Worm (Caenorhabditis elegans): ENCODE data around the gene C18E9.7.

- no peak for TF ChIP-seq F13C5.2 (tag; optimal IDR thresholded peaks at IDR 0.05)
- TF ChIP-seq hnd-1 (tag; optimal IDR thresholded peaks at IDR 0.05) = no peak
- no peak for TF ChIP-seq tbx-11 (GFP tag; IDR thresholded peaks at IDR 0.05)
- TF ChIP-seq aly-1 (tag; optimal IDR thresholded peaks at IDR 0.05) = no peak
- TF ChIP-seq tbx-37 (GFP tag; conservative IDR thresholded peaks at IDR 0.05) = no peak
- no peak for TF ChIP-seq sea-1 (GFP tag; conservative IDR thresholded peaks at IDR 0.05)
- no peak for TF ChIP-seq ama-1 (optimal IDR thresholded peaks at IDR 0.05)
- TF ChIP-seq scrt-1 (GFP tag; IDR thresholded peaks at IDR 0.05) = no peak
Observed at ce11 chrII:8987962-8988361, 5.4 kb upstream of the C18E9.7 start, which contains the start of gene C18E9.8.

Data from whole organism, early embryonic.